Fruit fly (Drosophila melanogaster) ovary, adult (tissue): ENCODE results near the gene corto.

Experiments used
- CG17801 ChIP-seq: fragments of 200-800 bp; optimal IDR thresholded peaks from 2 replicates; lab custom pipeline; 2019; ENCODE audit warnings: missing biosample characterization, mild to moderate bottlenecking, missing genetic modification characterization, moderate library complexity; ENCODE audit not compliant: partially characterized antibody

Gene corto

DNA sequence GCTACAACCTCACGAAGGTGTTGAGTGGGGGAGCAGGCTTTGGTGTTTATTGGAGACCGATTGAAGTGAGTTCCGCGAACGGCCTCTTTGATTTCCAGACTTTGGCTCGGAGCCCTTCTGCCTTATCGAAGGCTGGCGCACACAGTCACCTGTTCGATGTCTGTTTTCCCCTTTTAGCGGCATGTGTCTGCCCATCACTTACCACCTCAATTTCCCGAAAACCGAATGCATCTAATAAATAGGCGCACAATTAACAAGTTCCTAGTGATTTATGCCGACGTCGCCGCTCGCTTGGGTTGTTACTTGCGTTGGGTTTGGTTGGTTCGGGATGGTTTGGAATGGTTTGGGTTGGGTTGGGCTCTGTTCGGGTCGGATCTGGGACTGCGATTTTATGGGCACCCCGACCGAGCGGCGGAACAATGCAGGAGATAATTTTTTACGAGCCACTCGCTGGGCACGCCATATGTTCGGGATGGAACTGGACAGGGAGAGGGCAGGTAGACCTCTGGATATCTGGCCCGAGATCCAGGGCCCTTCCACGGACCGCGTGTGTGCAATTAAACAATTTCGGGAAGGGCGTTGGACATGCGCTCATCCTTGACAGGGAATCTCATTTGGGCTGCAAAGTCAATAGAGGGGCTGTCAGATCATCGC is 22.8 kb upstream of the corto start:
- no peak for TF ChIP-seq CG17801

DNA sequence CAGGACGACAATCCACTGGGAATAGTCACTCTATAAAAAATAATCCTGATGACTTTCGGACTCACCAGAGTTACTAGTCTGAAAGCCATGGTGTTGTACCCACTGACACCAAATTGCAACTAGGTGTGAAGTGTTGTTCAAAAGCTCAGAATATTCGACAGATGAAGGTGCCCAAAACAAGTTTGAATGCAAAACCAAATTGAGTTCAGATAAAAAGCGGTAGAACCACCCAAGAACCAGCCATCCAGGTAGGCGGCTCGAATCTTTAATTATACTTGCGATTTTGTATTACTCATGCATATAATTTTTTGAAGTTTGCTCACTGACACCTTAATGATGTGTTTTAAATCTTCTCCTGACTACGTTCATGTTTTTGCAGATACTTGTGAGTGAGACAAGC is 22.2 kb upstream of the corto start, which contains the start of gene CG43131:
CG43131 (minus strand) TSS at position 101 of the 400 bp plus-strand sequence.
- TF ChIP-seq CG17801 = no peak

DNA sequence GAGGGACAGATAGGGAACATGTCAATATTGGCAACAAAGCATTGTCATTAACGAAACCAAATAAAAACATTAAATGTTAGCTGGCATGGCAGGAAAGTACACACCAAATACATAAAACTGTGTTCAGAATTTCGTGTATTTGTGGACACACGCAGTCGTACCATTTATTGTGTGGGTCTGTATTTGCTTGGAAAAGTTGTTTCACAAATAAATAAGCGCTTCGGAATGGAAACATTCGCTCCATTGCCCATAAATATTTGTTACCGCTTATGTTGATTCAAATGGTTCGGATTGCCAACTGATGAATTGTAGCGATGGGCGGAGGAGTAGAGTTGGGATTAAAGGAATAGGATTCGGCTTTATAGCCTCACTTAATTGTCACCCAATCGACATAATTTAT is 21.2 kb upstream of the corto start:
- no peak for TF ChIP-seq CG17801

DNA sequence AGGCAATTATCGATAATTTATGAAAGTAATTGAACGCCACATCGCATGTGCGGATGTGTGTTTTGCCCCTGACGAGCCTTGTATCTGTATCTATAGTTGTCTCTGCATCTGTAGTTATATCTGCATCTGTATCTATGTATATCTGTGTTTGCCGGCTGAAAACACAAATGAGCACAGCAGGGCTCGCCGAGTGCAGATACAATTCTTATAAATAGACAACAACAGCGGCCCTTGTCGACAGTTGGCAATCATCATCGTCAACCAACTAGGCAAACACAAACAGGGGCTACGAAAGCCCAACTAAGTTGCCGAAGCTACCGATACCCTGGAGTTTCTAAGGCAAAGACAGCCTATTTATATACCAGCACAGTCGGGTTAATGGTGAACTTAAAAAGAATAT is 20.0 kb upstream of the corto start:
- TF ChIP-seq CG17801 = no peak

DNA sequence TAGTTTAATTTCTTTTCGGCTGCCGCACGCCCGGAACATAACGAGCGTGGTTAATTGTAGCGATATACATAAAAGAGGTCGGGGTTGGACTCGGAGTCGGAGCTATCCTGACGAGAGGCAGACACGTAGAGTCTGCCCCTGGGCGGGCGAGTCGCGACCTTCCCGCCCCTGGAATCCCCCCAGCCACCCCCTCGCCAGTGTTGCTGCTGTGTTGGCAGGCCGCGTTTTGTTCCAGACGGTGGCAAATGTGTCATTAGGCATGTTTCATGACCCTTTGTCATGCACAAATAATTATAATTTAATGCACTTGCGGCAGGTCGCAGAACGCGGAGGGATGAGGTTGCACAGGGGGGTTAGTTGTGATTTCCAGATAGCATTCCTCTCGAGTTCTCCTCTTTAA is 18.6 kb upstream of the corto start:
- no peak for TF ChIP-seq CG17801

DNA sequence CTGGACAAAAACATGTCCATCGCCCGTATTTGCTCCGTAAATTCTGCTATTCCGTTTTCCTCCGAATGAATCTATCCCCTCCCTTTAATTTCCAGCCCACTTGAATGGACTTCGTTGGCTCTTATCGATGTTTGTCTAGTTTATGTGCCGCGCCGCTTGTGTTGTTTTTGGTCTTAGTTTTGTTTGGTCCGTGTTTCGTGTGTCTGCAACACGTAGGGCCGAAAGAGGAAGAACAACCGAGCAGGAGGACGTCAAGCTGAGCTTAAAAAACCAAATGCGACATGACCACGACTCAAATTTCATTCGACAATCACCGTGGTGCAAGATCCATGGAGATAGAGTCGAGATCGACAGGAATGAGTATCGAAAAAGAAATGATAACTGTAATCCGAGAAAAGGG is 17.3 kb upstream of the corto start:
- TF ChIP-seq CG17801 = no peak

DNA sequence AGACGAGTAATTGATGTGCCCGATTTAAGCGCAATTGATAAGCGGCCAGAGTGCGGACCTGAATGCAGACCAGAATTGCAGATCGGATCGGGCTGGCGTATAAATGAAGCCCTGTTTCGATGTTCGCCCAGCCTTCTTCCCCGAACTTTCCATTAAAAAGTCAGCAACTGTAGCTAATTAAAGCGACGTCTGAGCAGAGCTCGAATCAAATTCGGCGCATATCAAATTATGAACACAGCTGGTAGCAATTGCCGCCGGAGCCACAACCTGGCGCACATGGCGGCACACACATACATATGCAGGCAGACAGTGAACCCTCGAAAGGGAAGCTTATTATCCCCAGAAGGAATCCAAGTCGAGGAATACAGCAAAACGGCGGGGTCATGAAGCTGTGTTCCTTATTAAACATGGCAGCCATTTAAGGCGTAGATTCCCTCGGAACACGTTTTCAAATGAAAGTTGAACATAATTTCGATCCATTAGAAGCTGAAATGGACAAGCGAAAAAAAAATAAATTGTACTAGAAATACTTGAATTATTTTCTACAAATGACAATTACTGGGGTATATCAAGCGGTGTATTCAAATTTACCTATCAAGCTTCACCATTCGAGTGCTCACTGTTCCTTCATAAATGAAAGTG is 16.6 kb upstream of the corto start:
- no peak for TF ChIP-seq CG17801

DNA sequence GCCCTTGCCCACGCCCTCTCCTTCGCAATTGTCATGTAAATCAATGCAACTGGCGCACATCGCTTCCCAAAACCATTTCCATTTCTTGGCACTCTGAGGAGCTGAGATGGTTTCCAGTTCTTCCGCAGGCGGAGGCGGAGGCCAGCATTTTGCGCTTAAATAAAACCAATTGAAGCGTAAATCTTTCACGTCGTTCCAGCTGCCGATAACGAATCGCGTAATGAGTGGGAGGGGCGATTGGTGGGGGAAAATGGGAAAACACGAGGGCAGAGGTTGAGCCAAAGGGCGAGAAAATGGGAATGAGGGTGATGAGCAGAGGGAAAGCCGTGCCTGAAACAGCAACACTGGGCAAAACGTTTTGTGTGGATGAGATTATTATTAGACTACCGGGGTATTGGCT is 15.5 kb upstream of the corto start:
- TF ChIP-seq CG17801 = no peak

DNA sequence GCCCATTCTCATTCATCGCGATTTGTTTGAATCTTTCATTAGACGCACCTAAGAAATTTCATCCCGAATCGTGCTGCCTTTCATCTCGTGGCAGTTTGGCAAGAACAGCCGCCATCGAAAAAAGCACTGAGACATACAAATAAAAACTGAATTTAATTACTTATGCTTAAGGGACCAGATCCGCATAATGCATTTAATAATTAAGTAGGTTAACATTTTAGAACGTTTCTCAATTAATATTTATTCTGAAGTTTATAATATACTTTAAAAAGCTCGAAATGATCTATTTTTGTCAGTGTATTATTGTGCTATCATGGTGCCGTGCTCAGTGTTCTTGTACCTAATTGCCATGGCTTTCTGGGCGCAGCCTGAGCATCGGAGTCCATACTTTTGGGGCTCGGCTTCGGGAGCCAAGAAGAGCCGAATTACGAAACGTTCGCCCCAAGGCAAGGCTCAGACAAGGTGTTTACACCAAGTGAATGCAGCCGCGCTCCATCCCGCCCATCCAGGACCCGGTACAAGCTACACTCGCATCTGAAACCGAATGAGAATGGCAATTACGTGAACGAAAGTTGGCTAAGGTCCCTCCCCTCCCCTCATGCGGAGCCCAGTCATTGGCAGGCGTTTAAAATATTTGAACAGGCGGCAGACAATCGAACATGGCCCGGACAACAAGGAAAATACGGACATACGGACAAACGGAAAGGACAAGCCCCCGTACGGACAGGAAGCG is 13.6 kb upstream of the corto start:
- TF ChIP-seq CG17801 = no peak

DNA sequence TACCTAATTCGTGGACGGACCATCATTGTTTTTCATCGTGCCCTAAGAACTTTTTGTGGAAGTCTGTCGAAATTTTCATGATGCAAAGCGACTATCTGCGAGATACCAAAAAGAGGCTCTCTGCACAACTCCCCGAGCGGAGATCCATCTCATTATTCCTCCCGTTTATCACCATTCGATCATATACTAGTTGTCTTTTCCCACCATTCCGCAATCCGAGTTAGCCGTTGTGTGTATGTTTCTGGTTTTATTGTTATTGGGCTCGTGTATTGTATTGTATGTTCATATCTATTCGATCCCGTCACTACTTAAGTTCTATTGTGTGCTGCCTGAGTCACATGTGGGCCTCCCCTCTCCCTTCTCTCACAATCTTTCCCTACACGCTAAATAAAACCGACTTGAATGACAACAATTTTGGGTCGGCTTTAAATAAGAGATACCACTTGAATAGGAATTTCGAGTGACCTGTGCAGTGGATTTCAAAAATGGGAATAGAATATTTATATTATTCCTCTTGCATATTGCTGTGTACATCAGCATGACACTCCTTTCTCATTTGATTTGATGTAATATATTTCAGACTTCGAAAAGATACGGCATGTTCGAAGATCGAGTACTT is 11.1 kb upstream of the corto start:
- no peak for TF ChIP-seq CG17801

DNA sequence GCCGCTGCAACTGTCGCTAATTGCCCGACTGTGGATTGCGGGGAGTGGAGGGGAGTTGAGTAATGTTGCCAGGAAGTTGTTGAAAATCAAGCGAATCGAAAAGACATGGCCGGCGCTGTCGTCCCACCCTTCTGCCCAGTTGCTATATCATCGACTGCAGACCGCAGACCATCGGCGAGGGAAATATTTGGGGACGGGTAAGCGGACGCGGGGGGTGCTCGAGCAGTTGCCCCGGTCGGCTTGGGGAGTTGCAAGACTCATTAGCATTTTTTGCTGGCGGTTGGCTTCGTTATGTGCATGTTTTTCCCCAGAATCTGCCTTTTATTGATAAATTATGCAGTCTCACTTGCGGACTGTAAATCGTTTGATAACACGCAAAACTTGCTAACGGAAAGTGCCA is 10.3 kb upstream of the corto start:
- no peak for TF ChIP-seq CG17801

DNA sequence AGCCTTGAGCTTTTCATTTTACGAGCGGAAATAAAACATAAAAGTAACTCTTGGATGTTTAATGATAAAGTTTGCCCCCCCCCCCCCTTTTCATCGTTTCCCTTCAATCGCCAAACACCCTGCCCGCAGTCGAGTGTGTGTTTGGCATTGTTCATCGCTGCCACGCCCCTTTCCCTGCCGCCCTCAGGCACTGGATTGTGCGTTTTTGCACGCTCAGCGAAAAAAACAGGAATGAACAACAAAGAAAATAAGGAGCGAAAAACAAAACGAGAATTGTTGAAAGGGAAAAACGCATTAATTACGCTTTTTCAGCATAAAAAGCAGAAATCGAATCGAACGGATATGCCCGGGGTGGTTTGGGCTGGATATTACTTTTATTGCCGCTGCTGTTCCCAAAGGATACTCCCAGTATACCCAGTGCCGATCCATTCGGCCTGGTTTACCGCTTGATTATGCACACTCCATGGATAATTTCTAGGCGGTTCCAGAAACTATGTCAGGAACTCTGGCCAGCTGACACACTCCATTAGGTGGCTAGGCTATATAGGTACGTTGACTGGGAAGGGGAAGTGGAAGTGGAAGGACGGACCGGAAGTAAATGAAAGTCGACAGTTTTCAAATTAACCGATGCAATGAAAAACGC is 9.2 kb upstream of the corto start:
- no peak for TF ChIP-seq CG17801

DNA sequence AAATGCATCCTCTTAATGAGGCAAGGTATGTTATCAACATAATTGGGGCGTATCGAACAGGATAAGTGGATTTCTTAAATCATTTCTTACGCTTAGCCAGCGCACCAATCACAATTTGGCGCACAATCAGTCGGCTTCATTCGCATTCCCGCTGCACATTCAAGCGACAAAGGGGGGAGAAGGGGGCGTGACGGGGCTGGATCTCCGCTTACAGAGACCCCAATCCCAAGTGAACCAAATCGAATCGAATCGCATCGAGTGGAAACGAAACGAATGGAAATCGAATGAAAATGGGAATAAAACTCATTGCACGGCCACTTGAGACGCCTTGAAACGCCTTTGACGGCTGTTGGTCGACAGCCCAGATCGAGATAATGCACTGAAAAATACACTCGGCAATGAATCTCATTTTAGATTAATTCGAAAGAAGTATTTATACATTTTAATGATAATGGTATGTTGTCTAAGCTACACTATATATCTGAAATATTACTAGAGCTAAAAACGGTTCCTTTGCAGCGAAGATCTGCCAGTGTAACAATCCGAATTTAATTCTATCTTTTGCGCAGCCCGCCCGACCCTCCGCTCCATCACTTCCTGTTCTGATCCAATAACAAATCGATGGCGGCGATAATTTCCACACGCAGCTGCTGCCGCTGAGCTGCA is 8.4 kb upstream of the corto start:
- TF ChIP-seq CG17801 = no peak

DNA sequence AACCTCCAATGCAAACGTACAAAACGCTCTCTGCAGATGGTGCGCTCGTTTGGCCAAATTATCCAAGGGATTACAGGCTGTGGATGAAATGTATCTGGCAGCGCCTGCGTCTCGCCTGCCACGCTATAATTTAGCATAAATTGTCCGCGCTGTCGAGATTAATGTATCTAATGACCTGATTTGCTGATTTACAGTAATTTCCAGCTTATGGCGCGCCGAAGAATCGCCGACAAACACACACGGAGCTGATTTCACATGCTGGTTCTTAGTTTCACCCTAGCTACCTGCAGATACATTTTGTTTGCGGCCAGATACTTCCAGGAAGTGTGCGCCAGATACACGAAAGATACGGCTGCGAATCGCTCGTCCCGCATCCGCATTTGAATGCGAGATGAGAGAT is 7.4 kb upstream of the corto start:
- TF ChIP-seq CG17801 = no peak

DNA sequence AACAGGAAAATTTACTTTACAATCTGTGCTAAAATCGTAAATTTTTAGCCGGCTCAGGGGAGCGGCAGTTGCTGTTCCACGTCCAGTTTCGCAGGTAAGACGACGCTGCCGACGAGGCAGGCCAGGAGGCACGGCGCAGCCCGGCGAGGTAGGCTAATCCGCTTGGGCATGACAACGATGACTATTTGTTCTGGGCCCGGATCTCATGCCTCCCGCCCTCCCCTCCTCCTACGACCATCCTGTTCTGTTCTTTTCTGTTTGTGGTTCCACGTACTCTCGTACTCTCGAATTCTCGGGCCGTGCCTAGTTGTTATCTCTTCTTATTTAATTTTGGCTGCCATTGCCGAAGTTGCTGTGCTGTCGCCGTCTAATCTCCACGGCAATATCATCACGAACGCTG is 3.4 kb upstream of the corto start:
- no peak for TF ChIP-seq CG17801

DNA sequence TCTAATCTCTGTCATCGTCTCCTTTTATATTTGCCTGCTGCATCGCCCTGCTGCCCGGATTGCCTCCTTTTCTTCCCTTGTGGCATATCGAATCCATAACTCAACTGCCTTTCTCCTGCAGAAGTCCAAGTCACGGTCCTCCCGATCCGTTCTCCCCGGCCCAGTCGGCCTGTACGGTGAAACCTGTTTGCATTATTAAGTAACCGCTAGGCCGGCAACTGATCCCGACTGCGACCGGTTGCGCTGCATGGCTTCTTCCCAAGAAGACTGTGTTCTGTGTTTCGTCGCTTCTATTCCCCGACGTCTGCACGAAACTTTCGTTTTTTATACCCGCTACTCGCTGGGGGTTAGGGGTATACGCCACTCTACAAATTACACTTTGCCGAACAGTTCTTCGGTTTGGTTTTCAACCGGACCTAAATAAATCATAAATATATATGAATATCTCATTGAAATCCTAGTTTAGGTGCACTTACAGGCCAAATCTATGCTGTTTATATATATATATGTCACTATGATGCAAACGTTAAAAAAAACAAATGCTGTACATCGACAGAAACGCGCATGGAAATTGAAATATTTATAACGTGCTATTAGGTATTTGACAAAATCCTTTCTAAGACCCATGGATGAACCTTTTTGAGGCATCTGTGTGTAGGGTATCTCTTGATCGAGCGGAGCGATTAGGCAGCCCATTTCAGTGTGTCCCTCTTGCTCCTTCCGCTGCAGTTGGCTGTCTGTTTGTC is 2.8 kb upstream of the corto start:
- no peak for TF ChIP-seq CG17801
